Fruit fly (Drosophila melanogaster) whole organism, pupa: ENCODE results near the gene CG3939.
A peak's percentile ranks its signal among the peaks of the same experiment; 100 is the strongest.

Source experiments
- CG10348 ChIP-seq: fragments of 200-800 bp; sonication (Bioruptor generic); IDR thresholded peaks from 2 replicates; pipeline ENCODE4 v1.3.6; 2022; ENCODE audit warnings: missing biosample characterization, missing genetic modification characterization
- CG12605 ChIP-seq: fragments of 200-800 bp; sonication (Bioruptor generic); IDR thresholded peaks from 2 replicates; pipeline ENCODE4 v1.3.6; 2022; ENCODE audit warnings: missing biosample characterization, missing genetic modification characterization
- CG13204 ChIP-seq: fragments of 200-800 bp; sonication (Bioruptor generic); optimal IDR thresholded peaks from 2 replicates; lab custom pipeline; 2018; ENCODE audit warnings: missing biosample characterization, mild to moderate bottlenecking, missing genetic modification characterization, moderate library complexity
- CG14655 ChIP-seq: fragments of 200-800 bp; sonication (Bioruptor generic); optimal IDR thresholded peaks from 3 replicates; lab custom pipeline; 2017; ENCODE audit warnings: mild to moderate bottlenecking, missing biosample characterization, missing genetic modification reagents, missing genetic modification characterization
- CG15710 ChIP-seq: fragments of 200-800 bp; sonication (Bioruptor generic); optimal IDR thresholded peaks from 2 replicates; lab custom pipeline; 2018; ENCODE audit warnings: missing biosample characterization, mild to moderate bottlenecking, missing genetic modification characterization, moderate library complexity
- CG17806 ChIP-seq: fragments of 200-800 bp; sonication (Bioruptor generic); optimal IDR thresholded peaks from 2 replicates; lab custom pipeline; 2018; ENCODE audit warnings: missing biosample characterization, mild to moderate bottlenecking, missing genetic modification characterization, moderate library complexity
- CG32121 ChIP-seq: fragments of 200-800 bp; sonication (Bioruptor generic); IDR thresholded peaks from 2 replicates; pipeline ENCODE4 v1.3.6; 2022; ENCODE audit warnings: missing biosample characterization, missing genetic modification characterization
- CG34367 ChIP-seq: fragments of 200-800 bp; sonication (Bioruptor generic); optimal IDR thresholded peaks from 2 replicates; lab custom pipeline; 2018; ENCODE audit warnings: missing biosample characterization, mild to moderate bottlenecking, missing genetic modification characterization
- CG4496 ChIP-seq: fragments of 200-800 bp; sonication (Bioruptor generic); IDR thresholded peaks from 3 replicates; pipeline ENCODE4 v1.3.6; 2022; ENCODE audit warnings: missing biosample characterization, missing genetic modification characterization
- CG8159 ChIP-seq: fragments of 200-800 bp; sonication (Bioruptor generic); optimal IDR thresholded peaks from 3 replicates; lab custom pipeline; 2018; ENCODE audit warnings: missing biosample characterization, mild to moderate bottlenecking, missing genetic modification characterization, moderate library complexity
- CG8301 ChIP-seq: fragments of 200-800 bp; sonication (Bioruptor generic); optimal IDR thresholded peaks from 2 replicates; lab custom pipeline; 2018; ENCODE audit warnings: missing biosample characterization, mild to moderate bottlenecking, missing genetic modification characterization
- CG9948 ChIP-seq: fragments of 200-800 bp; sonication (Bioruptor generic); optimal IDR thresholded peaks from 2 replicates; lab custom pipeline; 2018; ENCODE audit warnings: missing biosample characterization, mild to moderate bottlenecking, missing genetic modification characterization, moderate library complexity
- D1 ChIP-seq: fragments of 200-800 bp; sonication (Bioruptor generic); optimal IDR thresholded peaks from 2 replicates; lab custom pipeline; 2018; ENCODE audit warnings: missing biosample characterization, mild to moderate bottlenecking, missing genetic modification characterization, moderate library complexity
- EcR ChIP-seq: fragments of 200-800 bp; sonication (Bioruptor generic); optimal IDR thresholded peaks from 3 replicates; lab custom pipeline; 2019; ENCODE audit warnings: missing biosample characterization, missing genetic modification characterization, mild to moderate bottlenecking, moderate library complexity, missing genetic modification reagents
- Ets98B ChIP-seq: fragments of 200-800 bp; sonication (Bioruptor generic); IDR thresholded peaks from 2 replicates; pipeline ENCODE4 v1.3.6; 2022; ENCODE audit warnings: missing biosample characterization, missing genetic modification characterization
- Pif1A ChIP-seq: fragments of 200-800 bp; sonication (Bioruptor generic); optimal IDR thresholded peaks from 3 replicates; lab custom pipeline; 2016; ENCODE audit warnings: missing biosample characterization, missing genetic modification characterization
- Pif1B ChIP-seq: fragments of 200-800 bp; sonication (Bioruptor generic); optimal IDR thresholded peaks from 3 replicates; lab custom pipeline; 2016; ENCODE audit warnings: missing biosample characterization, missing genetic modification characterization
- Snoo ChIP-seq: fragments of 200-800 bp; sonication (Bioruptor generic); optimal IDR thresholded peaks from 3 replicates; lab custom pipeline; 2017; ENCODE audit warnings: missing biosample characterization, mild to moderate bottlenecking, missing genetic modification characterization, inconsistent platforms
- fd96Ca ChIP-seq: fragments of 200-800 bp; sonication (Bioruptor generic); IDR thresholded peaks from 3 replicates; pipeline ENCODE4 v1.3.6; 2022; ENCODE audit warnings: missing biosample characterization, missing genetic modification characterization
- gl ChIP-seq: fragments of 200-800 bp; sonication (Bioruptor generic); optimal IDR thresholded peaks from 2 replicates; lab custom pipeline; 2018; ENCODE audit warnings: missing biosample characterization, mild to moderate bottlenecking, missing genetic modification characterization
- rn ChIP-seq: fragments of 200-800 bp; sonication (Bioruptor generic); IDR thresholded peaks from 2 replicates; pipeline ENCODE4 v1.3.6; 2022; ENCODE audit warnings: missing biosample characterization, missing genetic modification characterization

Gene CG3939

dm6 chrX:3162405-3163256 lies 12.2 kb upstream of the CG3939 start:
- TF ChIP-seq CG8301 (tag; lab: Kevin White, UChicago) (peak; percentile 93), CG4496 (GFP tag; lab: Robert Waterston, UW) (peak; percentile 94), CG17806 (peak; percentile 89), Pif1A (peak; percentile 89), CG8159 (tag; lab: Kevin White, UChicago) (peak; percentile 93), Pif1B (GFP tag; lab: Kevin White, UChicago) (peak; percentile 89), CG13204 (GFP tag; lab: Kevin White, UChicago) (peak; percentile 18), CG15710 (tag; lab: Kevin White, UChicago) (peak; percentile 90), fd96Ca (GFP tag; lab: Robert Waterston, UW) (peak; percentile 89), CG34367 (tag; lab: Kevin White, UChicago) (peak; percentile 91), CG12605 (GFP tag; lab: Robert Waterston, UW) (peak; percentile 50; the same call in 1 of the 2 replicates), CG32121 (GFP tag; lab: Robert Waterston, UW) (peak; percentile 93), Snoo (tag; lab: Kevin White, UChicago) (peak; percentile 89), CG14655 (peak; percentile 92), CG10348 (peak; percentile 61), EcR (GFP tag; lab: Kevin White, UChicago) (no peak), Ets98B (peak; percentile 93), CG9948 (tag; lab: Kevin White, UChicago) (peak; percentile 90), D1 (tag; lab: Kevin White, UChicago) (peak; percentile 54), gl (peak; percentile 68), rn (GFP tag; lab: Robert Waterston, UW) (peak; percentile 84)

- no peak for TF ChIP-seq CG13204 (GFP tag; lab: Kevin White, UChicago)
- TF ChIP-seq rn (GFP tag; lab: Robert Waterston, UW): no peak
- TF ChIP-seq EcR (GFP tag; lab: Kevin White, UChicago): no peak
- no peak for TF ChIP-seq CG4496 (GFP tag; lab: Robert Waterston, UW)
- no peak for TF ChIP-seq Pif1A
- TF ChIP-seq CG15710 (tag; lab: Kevin White, UChicago): no peak
- TF ChIP-seq CG10348: no peak
- no peak for TF ChIP-seq D1 (tag; lab: Kevin White, UChicago)
- no peak for TF ChIP-seq CG8301 (tag; lab: Kevin White, UChicago)
- no peak for TF ChIP-seq gl
- no peak for TF ChIP-seq CG9948 (tag; lab: Kevin White, UChicago)
- no peak for TF ChIP-seq Ets98B
- TF ChIP-seq CG32121 (GFP tag; lab: Robert Waterston, UW): no peak
- no peak for TF ChIP-seq CG14655
- TF ChIP-seq fd96Ca (GFP tag; lab: Robert Waterston, UW): no peak
- TF ChIP-seq CG17806: no peak
- TF ChIP-seq CG34367 (tag; lab: Kevin White, UChicago): no peak
Observed at dm6 chrX:3172217-3172616, 2.6 kb upstream of the CG3939 start.

dm6 chrX:3173072-3173471 lies 1.7 kb upstream of the CG3939 start, which contains the start of gene CG18508:
TSS of gene CG18508 (minus strand) at chrX:3173140.
- peak; percentile 2 for TF ChIP-seq CG8301 (tag; lab: Kevin White, UChicago)
- no peak for TF ChIP-seq CG14655
- TF ChIP-seq rn (GFP tag; lab: Robert Waterston, UW): no peak
- peak; percentile 47 for TF ChIP-seq Pif1A
- no peak for TF ChIP-seq CG13204 (GFP tag; lab: Kevin White, UChicago)
- peak; percentile 9 for TF ChIP-seq Pif1B (GFP tag; lab: Kevin White, UChicago)
- no peak for TF ChIP-seq CG10348
- TF ChIP-seq EcR (GFP tag; lab: Kevin White, UChicago): no peak
- no peak for TF ChIP-seq D1 (tag; lab: Kevin White, UChicago)
- TF ChIP-seq CG34367 (tag; lab: Kevin White, UChicago): no peak
- peak; percentile 55; the same call in 1 of the 3 replicates for TF ChIP-seq CG4496 (GFP tag; lab: Robert Waterston, UW)
- TF ChIP-seq CG17806: peak; percentile 17
- no peak for TF ChIP-seq gl
- 0 out of 2 replicates have a peak, but pooled peaks have one; percentile 7 for TF ChIP-seq CG32121 (GFP tag; lab: Robert Waterston, UW)
- TF ChIP-seq CG15710 (tag; lab: Kevin White, UChicago): peak; percentile 3
- peak; percentile 12; the same call in 1 of the 2 replicates for TF ChIP-seq Ets98B
- no peak for TF ChIP-seq Snoo (tag; lab: Kevin White, UChicago)
- TF ChIP-seq fd96Ca (GFP tag; lab: Robert Waterston, UW): peak; percentile 49; the same call in 1 of the 3 replicates
- TF ChIP-seq CG8159 (tag; lab: Kevin White, UChicago): no peak
- TF ChIP-seq, all 21 proteins: peak for 9

- no peak for TF ChIP-seq rn (GFP tag; lab: Robert Waterston, UW)
Observed at dm6 chrX:3174374-3174773, 444 bp upstream of the CG3939 start, which contains the start of gene Fcp3C. TSS of gene Fcp3C (minus strand) at chrX:3174474.

dm6 chrX:3176193-3176592 lies 1.4 kb downstream of the CG3939 start, which contains the start of gene dnc:
TSS of gene dnc (plus strand) at chrX:3176440.
- TF ChIP-seq EcR (GFP tag; lab: Kevin White, UChicago): no peak
- TF ChIP-seq CG34367 (tag; lab: Kevin White, UChicago): no peak
- peak; percentile 52 for TF ChIP-seq CG12605 (GFP tag; lab: Robert Waterston, UW)
- TF ChIP-seq Snoo (tag; lab: Kevin White, UChicago): no peak
- peak; percentile 21 for TF ChIP-seq Pif1B (GFP tag; lab: Kevin White, UChicago)
- peak; percentile 81 for TF ChIP-seq CG4496 (GFP tag; lab: Robert Waterston, UW)
- no peak for TF ChIP-seq gl
- TF ChIP-seq Ets98B: peak; percentile 37; the same call in 1 of the 2 replicates
- no peak for TF ChIP-seq CG8301 (tag; lab: Kevin White, UChicago)
- no peak for TF ChIP-seq CG15710 (tag; lab: Kevin White, UChicago)
- TF ChIP-seq CG14655: no peak
